Worm (Caenorhabditis elegans) whole organism, L1 larva: ENCODE data around the gene C01G5.3.

Experiments
- C34B4.2 ChIP-seq: sonication (generic microtip); optimal IDR thresholded peaks from 2 replicates; lab custom pipeline; 2017; ENCODE audit warnings: mild to moderate bottlenecking, missing genetic modification characterization, missing compliant biosample characterization
- Y116A8C.19 ChIP-seq: sonication (generic microtip); optimal IDR thresholded peaks from 2 replicates; lab custom pipeline; 2016; ENCODE audit warnings: missing compliant biosample characterization, missing genetic modification characterization, borderline replicate concordance
- alr-1 ChIP-seq: fragments of 200-800 bp; sonication (Bioruptor generic); optimal IDR thresholded peaks from 2 replicates; lab custom pipeline; 2018; ENCODE audit warnings: borderline replicate concordance, mild to moderate bottlenecking, missing genetic modification characterization, missing compliant biosample characterization
- ama-1 ChIP-seq: fragments of 150-350 bp; optimal IDR thresholded peaks from 2 replicates; lab custom pipeline; 2014
- blmp-1 ChIP-seq: fragments of 150-350 bp; optimal IDR thresholded peaks from 2 replicates; lab custom pipeline; 2014; ENCODE audit warnings: missing biosample characterization, missing genetic modification characterization
- ceh-88 ChIP-seq: fragments of 200-800 bp; sonication (Bioruptor generic); IDR thresholded peaks from 2 replicates; pipeline ENCODE4 v1.3.6; 2022; ENCODE audit warnings: missing genetic modification characterization, missing compliant biosample characterization
- efl-1 ChIP-seq, 4 experiments: fragments of 150-350 bp; optimal IDR thresholded peaks in 3 of 4; peaks in 1 of 4; 1 replicate in 1 of 4; 2 replicates in 3 of 4; lab custom pipeline; 2014; ENCODE audit warnings: missing biosample characterization in 2 of 4, missing genetic modification characterization in 2 of 4, missing genetic modification reagents in 2 of 4
- efl-3 ChIP-seq: fragments of 200-800 bp; sonication (Bioruptor generic); optimal IDR thresholded peaks from 2 replicates; lab custom pipeline; 2018; ENCODE audit warnings: mild to moderate bottlenecking, missing genetic modification characterization, missing compliant biosample characterization
- egl-13 ChIP-seq: sonication (generic microtip); optimal IDR thresholded peaks from 2 replicates; lab custom pipeline; 2016; ENCODE audit warnings: missing genotype, missing genetic modification reagents, missing genetic modification characterization, missing compliant biosample characterization
- egl-27 ChIP-seq, 2 experiments: fragments of 150-350 bp in 1 of 2; sonication (generic microtip); optimal IDR thresholded peaks; 3 replicates each; lab custom pipeline; 2017 to 2018; ENCODE audit warnings: missing biosample characterization in 2 of 2, missing genetic modification characterization in 2 of 2, missing genetic modification reagents in 2 of 2
- grh-1 ChIP-seq: fragments of 200-800 bp; sonication (Bioruptor generic); IDR thresholded peaks from 2 replicates; pipeline ENCODE4 v1.3.6; 2022; ENCODE audit warnings: missing genetic modification reagents, missing genetic modification characterization, missing compliant biosample characterization
- hlh-4 ChIP-seq: sonication (generic microtip); optimal IDR thresholded peaks from 2 replicates; lab custom pipeline; 2016; ENCODE audit warnings: mild to moderate bottlenecking, missing genetic modification characterization, missing compliant biosample characterization
- irx-1 ChIP-seq: sonication (generic microtip); optimal IDR thresholded peaks from 2 replicates; lab custom pipeline; 2016; ENCODE audit warnings: missing genetic modification characterization, missing compliant biosample characterization
- lin-15B ChIP-seq: fragments of 150-350 bp; sonication (generic microtip); optimal IDR thresholded peaks from 3 replicates; lab custom pipeline; 2014; ENCODE audit warnings: missing biosample characterization, missing genetic modification characterization
- nhr-11 ChIP-seq: fragments of 150-350 bp; optimal IDR thresholded peaks from 2 replicates; lab custom pipeline; 2014; ENCODE audit warnings: missing biosample characterization, missing genetic modification characterization
- nhr-12 ChIP-seq: sonication (generic microtip); optimal IDR thresholded peaks from 2 replicates; lab custom pipeline; 2017; ENCODE audit warnings: missing biosample characterization, missing genetic modification characterization
- nhr-20 ChIP-seq: sonication (generic microtip); optimal IDR thresholded peaks from 2 replicates; lab custom pipeline; 2016; ENCODE audit warnings: mild to moderate bottlenecking, missing genetic modification characterization, missing compliant biosample characterization
- nhr-237 ChIP-seq: fragments of 150-350 bp; optimal IDR thresholded peaks from 2 replicates; lab custom pipeline; 2014; ENCODE audit warnings: missing biosample characterization, missing genetic modification characterization
- nhr-76 ChIP-seq: sonication (generic microtip); optimal IDR thresholded peaks from 2 replicates; lab custom pipeline; 2017; ENCODE audit warnings: missing biosample characterization, missing genetic modification characterization
- nhr-84 ChIP-seq: sonication (generic microtip); optimal IDR thresholded peaks from 2 replicates; lab custom pipeline; 2017; ENCODE audit warnings: missing biosample characterization, missing genetic modification characterization
- nhr-85 ChIP-seq: sonication (generic microtip); peaks from one replicate; lab custom pipeline; 2016; ENCODE audit warnings: missing genetic modification characterization, inconsistent platforms, missing compliant biosample characterization
- pag-3 ChIP-seq: sonication (generic microtip); optimal IDR thresholded peaks from 2 replicates; lab custom pipeline; 2017; ENCODE audit warnings: missing genetic modification characterization, mild to moderate bottlenecking, missing compliant biosample characterization, antibody characterized with exemption, borderline replicate concordance; ENCODE audit not compliant: insufficient read depth
- rnt-1 ChIP-seq: sonication (generic microtip); optimal IDR thresholded peaks from 2 replicates; lab custom pipeline; 2016; ENCODE audit warnings: mild to moderate bottlenecking, missing genetic modification characterization, moderate library complexity, missing compliant biosample characterization
- snpc-4 ChIP-seq: fragments of 150-350 bp; optimal IDR thresholded peaks from 2 replicates; lab custom pipeline; 2014; ENCODE audit warnings: missing biosample characterization, missing genetic modification characterization
- sox-4 ChIP-seq: sonication (generic microtip); optimal IDR thresholded peaks from 2 replicates; lab custom pipeline; 2016; ENCODE audit warnings: missing genetic modification characterization, missing compliant biosample characterization
- sptf-1 ChIP-seq: fragments of 150-350 bp; optimal IDR thresholded peaks from 2 replicates; lab custom pipeline; 2014; ENCODE audit warnings: missing biosample characterization, missing genetic modification characterization
- swsn-7 ChIP-seq: sonication (generic microtip); optimal IDR thresholded peaks from 2 replicates; lab custom pipeline; 2016; ENCODE audit warnings: missing genetic modification characterization, missing compliant biosample characterization
- tlp-1 ChIP-seq: fragments of 150-350 bp; optimal IDR thresholded peaks from 2 replicates; lab custom pipeline; 2014; ENCODE audit warnings: missing biosample characterization, missing genetic modification characterization
- unc-30 ChIP-seq: sonication (generic microtip); optimal IDR thresholded peaks from 2 replicates; lab custom pipeline; 2017; ENCODE audit warnings: missing biosample characterization, missing genetic modification characterization
- vab-15 ChIP-seq: sonication (generic microtip); optimal IDR thresholded peaks from 2 replicates; lab custom pipeline; 2017; ENCODE audit warnings: missing genotype, mild to moderate bottlenecking, missing genetic modification characterization, missing compliant biosample characterization
- zag-1 ChIP-seq: fragments of 150-350 bp; optimal IDR thresholded peaks from 2 replicates; lab custom pipeline; 2014; ENCODE audit warnings: missing biosample characterization, missing genetic modification characterization
- ztf-11 ChIP-seq, 2 experiments: sonication (generic microtip); optimal IDR thresholded peaks; 2 replicates each; lab custom pipeline; 2016 to 2017; ENCODE audit warnings: missing genetic modification characterization in 2 of 2, missing biosample characterization in 1 of 2, missing compliant biosample characterization in 1 of 2

C01G5.3 gene

ce11 chrIV:6585397-6585921, 49.5 kb downstream of the C01G5.3 start, which contains the start of the genes F38A5.2 and dnj-11 (continued):
- TF ChIP-seq nhr-76 (no peak), ztf-11 (tag; optimal IDR thresholded peaks at IDR 0.05; lab: Kevin White, UChicago) (peak in 1 of 2 experiments; percentile 48), egl-27 (tag; optimal IDR thresholded peaks at IDR 0.05; lab: Kevin White, UChicago) (no peak), sptf-1 (no peak), vab-15 (tag; lab: Kevin White, UChicago) (peak; percentile 55), pag-3 (tag; lab: Kevin White, UChicago) (peak; percentile 26), efl-1 (optimal IDR thresholded peaks at IDR 0.05; lab: Kevin White, UChicago) (peak; percentile 88 to 90), efl-1 (GFP tag; optimal IDR thresholded peaks at IDR 0.05 in 1 of 2; lab: Kevin White, UChicago) (peak; percentile 83 to 98), alr-1 (no peak), unc-30 (tag; lab: Kevin White, UChicago) (no peak), irx-1 (tag; lab: Kevin White, UChicago) (peak; percentile 75), tlp-1 (tag; lab: Kevin White, UChicago) (no peak), nhr-20 (peak; percentile 87), nhr-84 (tag; lab: Kevin White, UChicago) (peak; percentile 19), snpc-4 (tag; lab: Kevin White, UChicago) (peak; percentile 67), C34B4.2 (tag; lab: Kevin White, UChicago) (no peak), ceh-88 (GFP tag; lab: Robert Waterston, UW) (peak; percentile 52; the same call in 1 of the 2 replicates), nhr-11 (no peak), nhr-237 (tag; lab: Kevin White, UChicago) (peak; percentile 52), blmp-1 (peak; percentile 72), lin-15B (peak; percentile 91), swsn-7 (tag; lab: Kevin White, UChicago) (peak; percentile 85), zag-1 (no peak), Y116A8C.19 (no peak), efl-3 (GFP tag; lab: Kevin White, UChicago) (no peak), rnt-1 (tag; lab: Kevin White, UChicago) (peak; percentile 90), sox-4 (tag; lab: Kevin White, UChicago) (peak; percentile 42), egl-13 (peak; percentile 56), nhr-85 (tag; lab: Kevin White, UChicago) (peak; percentile 92), ama-1 (lab: Kevin White, UChicago) (no peak), hlh-4 (tag; lab: Kevin White, UChicago) (no peak), nhr-12 (tag; lab: Kevin White, UChicago) (no peak), grh-1 (peak; percentile 74)
